Fruit fly (Drosophila melanogaster): Measurements from ENCODE around the gene CG11891.

The CG11891 gene

DNA sequence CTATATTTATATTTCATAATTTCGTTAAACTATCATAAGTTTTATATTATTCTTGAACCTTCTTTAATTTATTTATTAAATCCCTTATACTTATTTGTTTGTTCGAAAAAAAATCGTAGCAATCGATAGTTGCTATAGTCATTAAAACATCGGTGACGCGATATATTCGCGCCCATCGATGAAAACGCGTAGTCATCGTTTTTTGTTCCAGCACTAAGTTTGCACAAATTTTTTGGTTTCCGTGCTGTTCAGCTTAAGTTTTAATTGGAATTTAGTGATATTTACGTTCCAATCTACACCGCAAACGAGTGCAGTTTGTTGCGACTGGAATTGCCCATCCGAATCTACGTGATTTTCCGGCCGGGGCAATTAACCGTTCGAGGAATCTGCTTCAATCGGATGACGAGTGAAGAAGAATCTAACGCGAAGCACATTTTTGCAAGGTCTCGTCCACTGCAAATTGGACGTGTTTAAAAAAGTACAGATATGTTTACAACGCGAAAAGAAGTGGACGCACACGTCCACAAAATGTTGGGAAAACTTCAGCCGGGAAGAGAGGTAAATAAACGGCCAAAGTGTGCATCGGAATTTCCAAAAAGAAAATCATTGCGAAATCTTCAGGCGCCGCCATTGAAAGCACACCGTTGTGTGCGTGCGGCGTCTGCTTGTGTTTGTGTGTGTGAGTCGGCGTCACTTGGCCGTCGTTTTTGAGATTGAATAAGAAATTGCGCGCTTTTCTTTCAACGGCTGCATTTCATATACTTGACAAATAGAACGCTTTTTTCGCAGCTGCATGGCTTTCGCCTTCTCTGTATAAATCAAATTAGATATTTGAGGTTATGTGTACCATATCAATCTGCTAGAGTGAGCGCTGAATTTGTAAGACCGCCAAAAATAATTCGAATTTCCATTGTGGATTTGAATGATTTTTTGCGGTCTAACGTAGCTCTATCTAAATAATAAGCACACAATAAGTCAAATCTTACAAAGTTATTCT is 20.6 kb upstream of the CG11891 start, which contains the start of gene Nup358:
Gene Nup358, plus strand, starts transcription at position 204 of the 997 bp plus-strand sequence.
- TF ChIP-seq CG8159 (tag; optimal IDR thresholded peaks at IDR 0.05) (no peak), fd96Ca (GFP tag; IDR thresholded peaks at IDR 0.05) (no peak), gl (tag; optimal IDR thresholded peaks at IDR 0.05) (no peak), Pif1B (GFP tag; optimal IDR thresholded peaks at IDR 0.05) (no peak), CG13204 (GFP tag; optimal IDR thresholded peaks at IDR 0.05) (no peak), Pif1A (GFP tag; optimal IDR thresholded peaks at IDR 0.05) (no peak), CG34367 (tag; optimal IDR thresholded peaks at IDR 0.05) (no peak), CG15710 (tag; optimal IDR thresholded peaks at IDR 0.05) (no peak), CG4496 (GFP tag; IDR thresholded peaks at IDR 0.05) (no peak), CG8301 (tag; optimal IDR thresholded peaks at IDR 0.05) (no peak), EcR (GFP tag; optimal IDR thresholded peaks at IDR 0.05) (no peak), CG10348 (GFP tag; IDR thresholded peaks at IDR 0.05) (no peak)

dm6 chr3R:25258628-25259240 is 11.3 kb upstream of the CG11891 start, which contains the start of gene CG11857:
CG11857 (plus strand) TSS chr3R:25258898.
- TF ChIP-seq CG14655 (GFP tag; optimal IDR thresholded peaks at IDR 0.05): no peak
- TF ChIP-seq CG17806 (tag; optimal IDR thresholded peaks at IDR 0.05): peak; percentile 93
- peak; percentile 98 for TF ChIP-seq fd96Ca (GFP tag; IDR thresholded peaks at IDR 0.05)
- TF ChIP-seq CG10348 (GFP tag; IDR thresholded peaks at IDR 0.05): peak; percentile 96
- TF ChIP-seq CG34367 (tag; optimal IDR thresholded peaks at IDR 0.05): peak; percentile 92
- TF ChIP-seq Ets98B (GFP tag; IDR thresholded peaks at IDR 0.05): peak; percentile 96
- peak; percentile 95 for TF ChIP-seq Snoo (tag; optimal IDR thresholded peaks at IDR 0.05)
- TF ChIP-seq CG13204 (GFP tag; optimal IDR thresholded peaks at IDR 0.05): no peak
- TF ChIP-seq Pif1B (GFP tag; optimal IDR thresholded peaks at IDR 0.05): no peak
- TF ChIP-seq CG12605 (GFP tag; IDR thresholded peaks at IDR 0.05): peak; percentile 93
- TF ChIP-seq gl (tag; optimal IDR thresholded peaks at IDR 0.05): peak; percentile 86
- TF ChIP-seq CG8159 (tag; optimal IDR thresholded peaks at IDR 0.05): peak; percentile 93
- peak; percentile 96 for TF ChIP-seq rn (GFP tag; IDR thresholded peaks at IDR 0.05)
- peak; percentile 92 for TF ChIP-seq CG8301 (tag; optimal IDR thresholded peaks at IDR 0.05)
- peak; percentile 97 for TF ChIP-seq CG32121 (GFP tag; IDR thresholded peaks at IDR 0.05)
- TF ChIP-seq EcR (GFP tag; optimal IDR thresholded peaks at IDR 0.05): peak; percentile 55
- peak; percentile 98 for TF ChIP-seq CG4496 (GFP tag; IDR thresholded peaks at IDR 0.05)
- TF ChIP-seq CG15710 (tag; optimal IDR thresholded peaks at IDR 0.05): peak; percentile 96
- TF ChIP-seq CG9948 (tag; optimal IDR thresholded peaks at IDR 0.05): peak; percentile 93
- TF ChIP-seq Pif1A (GFP tag; optimal IDR thresholded peaks at IDR 0.05): no peak
- no peak for TF ChIP-seq D1 (tag; optimal IDR thresholded peaks at IDR 0.05)

DNA sequence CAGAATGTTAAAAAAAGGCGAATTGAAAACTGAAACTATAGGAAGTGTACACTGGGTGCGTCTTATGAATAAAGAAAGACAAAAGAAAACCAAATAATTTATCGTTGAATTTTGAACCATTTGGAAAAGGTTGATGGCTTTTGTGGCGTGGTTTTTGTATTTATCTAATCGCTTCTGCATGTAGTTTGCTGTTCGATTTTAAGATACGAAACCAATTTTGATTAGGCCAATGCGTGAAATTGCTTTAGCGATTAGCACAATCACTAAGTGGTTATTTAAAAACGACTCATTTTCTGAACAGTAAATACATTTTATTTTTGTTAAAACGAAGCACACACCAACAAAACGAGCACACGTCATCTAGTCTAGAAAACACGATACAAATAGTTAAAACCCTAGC is 9.3 kb upstream of the CG11891 start:
- no peak for TF ChIP-seq D1 (tag; optimal IDR thresholded peaks at IDR 0.05)
- TF ChIP-seq CG9948 (tag; optimal IDR thresholded peaks at IDR 0.05): no peak

dm6 chr3R:25262322-25262761 is 7.7 kb upstream of the CG11891 start, which contains the start of the genes Kdsr and CG11858:
Kdsr (minus strand) TSS chr3R:25262498.
CG11858 (plus strand) TSS chr3R:25262741.
- TF ChIP-seq CG10348 (GFP tag; IDR thresholded peaks at IDR 0.05) (peak; percentile 46; the same call in 1 of the 2 replicates), CG8159 (tag; optimal IDR thresholded peaks at IDR 0.05) (no peak), CG9948 (tag; optimal IDR thresholded peaks at IDR 0.05) (peak; percentile 49), Snoo (tag; optimal IDR thresholded peaks at IDR 0.05) (peak; percentile 34), CG4496 (GFP tag; IDR thresholded peaks at IDR 0.05) (peak; percentile 82), D1 (tag; optimal IDR thresholded peaks at IDR 0.05) (no peak), EcR (GFP tag; optimal IDR thresholded peaks at IDR 0.05) (peak; percentile 81), CG17806 (tag; optimal IDR thresholded peaks at IDR 0.05) (peak; percentile 53), CG15710 (tag; optimal IDR thresholded peaks at IDR 0.05) (peak; percentile 48), gl (tag; optimal IDR thresholded peaks at IDR 0.05) (no peak), CG32121 (GFP tag; IDR thresholded peaks at IDR 0.05) (peak; percentile 75), CG8301 (tag; optimal IDR thresholded peaks at IDR 0.05) (no peak), Ets98B (GFP tag; IDR thresholded peaks at IDR 0.05) (peak; percentile 62), fd96Ca (GFP tag; IDR thresholded peaks at IDR 0.05) (peak; percentile 64; the same call in 2 of the 3 replicates), CG34367 (tag; optimal IDR thresholded peaks at IDR 0.05) (peak; percentile 39)

dm6 chr3R:25265589-25266201 is 4.3 kb upstream of the CG11891 start, which contains the start of the genes GlnRS and RIOK2:
GlnRS (minus strand) TSS chr3R:25265721.
RIOK2 (plus strand) TSS chr3R:25265844.
- TF ChIP-seq CG32121 (GFP tag; IDR thresholded peaks at IDR 0.05) (no peak), CG12605 (GFP tag; IDR thresholded peaks at IDR 0.05) (peak; percentile 51; the same call in 1 of the 2 replicates), D1 (tag; optimal IDR thresholded peaks at IDR 0.05) (no peak), CG17806 (tag; optimal IDR thresholded peaks at IDR 0.05) (no peak), Pif1A (GFP tag; optimal IDR thresholded peaks at IDR 0.05) (no peak), CG8301 (tag; optimal IDR thresholded peaks at IDR 0.05) (no peak), CG15710 (tag; optimal IDR thresholded peaks at IDR 0.05) (no peak), Pif1B (GFP tag; optimal IDR thresholded peaks at IDR 0.05) (no peak)

Measured in whole organism, pupa.